Fruit fly (Drosophila melanogaster) whole organism, embryonic: ENCODE measurements around the gene CG7728.
A peak's percentile ranks its signal among the peaks of the same experiment; 100 is the strongest.

Experiments used
- BEAF-32 ChIP-seq: fragments of 200-800 bp; sonication (Bioruptor generic); optimal IDR thresholded peaks from 3 replicates; lab custom pipeline; 2017; ENCODE audit warnings: missing biosample characterization, missing genetic modification characterization, mild to moderate bottlenecking, moderate library complexity, missing genetic modification reagents
- CG11695 ChIP-seq: fragments of 200-800 bp; sonication (Bioruptor generic); IDR thresholded peaks from 3 replicates; pipeline ENCODE4 v1.3.6; 2022; ENCODE audit warnings: missing biosample characterization, missing genetic modification characterization
- CG12659 ChIP-seq: fragments of 200-800 bp; sonication (Bioruptor generic); optimal IDR thresholded peaks from 3 replicates; lab custom pipeline; 2017; ENCODE audit warnings: mild to moderate bottlenecking, missing biosample characterization, missing genetic modification reagents, missing genetic modification characterization
- CG13123 ChIP-seq: fragments of 200-800 bp; sonication (Bioruptor generic); optimal IDR thresholded peaks from 2 replicates; lab custom pipeline; 2016; ENCODE audit warnings: missing biosample characterization, missing genetic modification characterization
- CG13287 ChIP-seq: fragments of 200-800 bp; sonication (Bioruptor generic); IDR thresholded peaks from 2 replicates; pipeline ENCODE4 v1.3.6; 2022; ENCODE audit warnings: missing biosample characterization, missing genetic modification characterization; ENCODE audit not compliant: partially characterized antibody
- CG13894 ChIP-seq: fragments of 200-800 bp; sonication (Bioruptor generic); optimal IDR thresholded peaks from 3 replicates; lab custom pipeline; 2018; ENCODE audit warnings: missing biosample characterization, mild to moderate bottlenecking, missing genetic modification characterization, moderate library complexity
- CG14860 ChIP-seq: fragments of 200-800 bp; sonication (Bioruptor generic); IDR thresholded peaks from 3 replicates; pipeline ENCODE4 v1.3.6; 2022; ENCODE audit warnings: missing biosample characterization, missing genetic modification characterization; ENCODE audit not compliant: partially characterized antibody
- CG1529 ChIP-seq: fragments of 200-800 bp; sonication (Bioruptor generic); optimal IDR thresholded peaks from 3 replicates; lab custom pipeline; 2018; ENCODE audit warnings: missing biosample characterization, missing genetic modification characterization
- CG18476 ChIP-seq: fragments of 200-800 bp; sonication (Bioruptor generic); optimal IDR thresholded peaks from 2 replicates; lab custom pipeline; 2016; ENCODE audit warnings: missing biosample characterization, mild to moderate bottlenecking, missing genetic modification characterization
- CG2116 ChIP-seq: fragments of 200-800 bp; sonication (Bioruptor generic); optimal IDR thresholded peaks from 3 replicates; lab custom pipeline; 2018; ENCODE audit warnings: missing biosample characterization, mild to moderate bottlenecking, missing genetic modification characterization
- CG30431 ChIP-seq: fragments of 200-800 bp; sonication (Bioruptor generic); optimal IDR thresholded peaks from 2 replicates; lab custom pipeline; 2017; ENCODE audit warnings: missing biosample characterization, missing genetic modification characterization
- CG33557 ChIP-seq: fragments of 200-800 bp; sonication (Bioruptor generic); optimal IDR thresholded peaks from 2 replicates; lab custom pipeline; 2019; ENCODE audit warnings: missing biosample characterization, mild to moderate bottlenecking, missing genetic modification characterization, moderate library complexity
- CG34224 ChIP-seq: fragments of 200-800 bp; sonication (Bioruptor generic); IDR thresholded peaks from 3 replicates; pipeline ENCODE4 v1.3.6; 2022; ENCODE audit warnings: missing biosample characterization, missing genetic modification characterization; ENCODE audit not compliant: partially characterized antibody
- CG4328 ChIP-seq: fragments of 200-800 bp; sonication (Bioruptor generic); optimal IDR thresholded peaks from 3 replicates; lab custom pipeline; 2017; ENCODE audit warnings: missing biosample characterization, missing genetic modification reagents, missing genetic modification characterization
- CG6254 ChIP-seq: fragments of 200-800 bp; sonication (Bioruptor generic); optimal IDR thresholded peaks from 3 replicates; lab custom pipeline; 2017; ENCODE audit warnings: mild to moderate bottlenecking, missing biosample characterization, missing genetic modification reagents, missing genetic modification characterization
- CG7963 ChIP-seq: fragments of 200-800 bp; sonication (Bioruptor generic); IDR thresholded peaks from 3 replicates; pipeline ENCODE4 v1.3.6; 2022; ENCODE audit warnings: missing biosample characterization, missing genetic modification characterization; ENCODE audit not compliant: partially characterized antibody
- Dp ChIP-seq: fragments of 200-800 bp; sonication (Bioruptor generic); optimal IDR thresholded peaks from 2 replicates; lab custom pipeline; 2018; ENCODE audit warnings: missing biosample characterization, mild to moderate bottlenecking, missing genetic modification characterization, moderate library complexity
- Ets97D ChIP-seq: fragments of 200-800 bp; sonication (Bioruptor generic); optimal IDR thresholded peaks from 3 replicates; lab custom pipeline; 2016; ENCODE audit warnings: missing biosample characterization, missing genetic modification characterization
- HLH4C ChIP-seq: fragments of 200-800 bp; sonication (Bioruptor generic); IDR thresholded peaks from 3 replicates; pipeline ENCODE4 v1.3.6; 2022; ENCODE audit warnings: missing biosample characterization, missing genetic modification characterization; ENCODE audit not compliant: partially characterized antibody
- HmgZ ChIP-seq: fragments of 200-800 bp; sonication (Bioruptor generic); optimal IDR thresholded peaks from 2 replicates; lab custom pipeline; 2018; ENCODE audit warnings: missing biosample characterization, mild to moderate bottlenecking, missing genetic modification characterization
- Lim3 ChIP-seq: fragments of 200-800 bp; sonication (Bioruptor generic); IDR thresholded peaks from 2 replicates; pipeline ENCODE4 v1.3.6; 2022; ENCODE audit warnings: missing biosample characterization, missing genetic modification characterization
- MBD-R2 ChIP-seq: fragments of 200-800 bp; sonication (Bioruptor generic); IDR thresholded peaks from 2 replicates; pipeline ENCODE4 v1.3.6; 2022; ENCODE audit warnings: missing biosample characterization, missing genetic modification characterization
- Mes4 ChIP-seq: fragments of 200-800 bp; sonication (Bioruptor generic); optimal IDR thresholded peaks from 2 replicates; lab custom pipeline; 2016; ENCODE audit warnings: missing biosample characterization, missing genetic modification characterization
- Sry-δ ChIP-seq: fragments of 200-800 bp; sonication (Bioruptor generic); optimal IDR thresholded peaks from 2 replicates; lab custom pipeline; 2016; ENCODE audit warnings: missing biosample characterization, missing genetic modification characterization
- Tbp ChIP-seq: fragments of >200 bp; optimal IDR thresholded peaks from 2 replicates; lab custom pipeline; 2018; ENCODE audit warnings: missing biosample characterization, missing genetic modification characterization
- YL-1 ChIP-seq: fragments of 200-800 bp; sonication (Bioruptor generic); optimal IDR thresholded peaks from 3 replicates; lab custom pipeline; 2017; ENCODE audit warnings: missing biosample characterization, mild to moderate bottlenecking, missing genetic modification characterization
- amos ChIP-seq: fragments of 200-800 bp; sonication (Bioruptor generic); IDR thresholded peaks from 2 replicates; pipeline ENCODE4 v1.3.6; 2022; ENCODE audit warnings: missing biosample characterization, missing genetic modification characterization; ENCODE audit not compliant: partially characterized antibody
- aop ChIP-seq: fragments of 200-800 bp; sonication (Bioruptor generic); IDR thresholded peaks from 2 replicates; pipeline ENCODE4 v1.3.6; 2022; ENCODE audit warnings: missing biosample characterization, missing genetic modification characterization
- ash1 ChIP-seq: fragments of 200-800 bp; sonication (Bioruptor generic); optimal IDR thresholded peaks from 2 replicates; lab custom pipeline; 2018; ENCODE audit warnings: missing biosample characterization, mild to moderate bottlenecking, missing genetic modification characterization
- ato ChIP-seq: fragments of 200-800 bp; sonication (Bioruptor generic); IDR thresholded peaks from 2 replicates; pipeline ENCODE4 v1.3.6; 2022; ENCODE audit warnings: missing biosample characterization, missing genetic modification characterization; ENCODE audit not compliant: partially characterized antibody
- bigmax ChIP-seq: fragments of 200-800 bp; sonication (Bioruptor generic); optimal IDR thresholded peaks from 2 replicates; lab custom pipeline; 2018; ENCODE audit warnings: missing biosample characterization, mild to moderate bottlenecking, missing genetic modification characterization
- dm ChIP-seq: fragments of 200-800 bp; sonication (Bioruptor generic); optimal IDR thresholded peaks from 3 replicates; lab custom pipeline; 2016; ENCODE audit warnings: missing biosample characterization, missing genetic modification characterization
- kah ChIP-seq: fragments of 200-800 bp; sonication (Bioruptor generic); optimal IDR thresholded peaks from 2 replicates; lab custom pipeline; 2018; ENCODE audit warnings: missing biosample characterization, mild to moderate bottlenecking, missing genetic modification characterization
- knrl ChIP-seq: fragments of 200-800 bp; sonication (Bioruptor generic); IDR thresholded peaks from 3 replicates; pipeline ENCODE4 v1.3.6; 2022; ENCODE audit warnings: missing biosample characterization, missing genetic modification characterization; ENCODE audit not compliant: partially characterized antibody
- mld ChIP-seq: fragments of 200-800 bp; sonication (Bioruptor generic); IDR thresholded peaks from 3 replicates; pipeline ENCODE4 v1.3.6; 2022; ENCODE audit warnings: missing biosample characterization, missing genetic modification characterization; ENCODE audit not compliant: partially characterized antibody
- nerfin-1 ChIP-seq: fragments of 200-800 bp; sonication (Bioruptor generic); optimal IDR thresholded peaks from 3 replicates; lab custom pipeline; 2019; ENCODE audit warnings: missing biosample characterization, mild to moderate bottlenecking, missing genetic modification characterization, moderate library complexity
- nerfin-2 ChIP-seq: fragments of 200-800 bp; sonication (Bioruptor generic); IDR thresholded peaks from 2 replicates; pipeline ENCODE4 v1.3.6; 2022; ENCODE audit warnings: missing biosample characterization, missing genetic modification characterization; ENCODE audit not compliant: partially characterized antibody
- pzg ChIP-seq: fragments of 200-800 bp; sonication (Bioruptor generic); optimal IDR thresholded peaks from 3 replicates; lab custom pipeline; 2018; ENCODE audit warnings: missing biosample characterization, mild to moderate bottlenecking, missing genetic modification characterization, moderate library complexity
- repo ChIP-seq: fragments of 200-800 bp; sonication (Bioruptor generic); optimal IDR thresholded peaks from 2 replicates; lab custom pipeline; 2016; ENCODE audit warnings: missing biosample characterization, missing genetic modification characterization
- schlank ChIP-seq: fragments of 200-800 bp; sonication (Bioruptor generic); optimal IDR thresholded peaks from 2 replicates; lab custom pipeline; 2018; ENCODE audit warnings: missing biosample characterization, mild to moderate bottlenecking, missing genetic modification characterization
- sens-2 ChIP-seq: fragments of 200-800 bp; sonication (Bioruptor generic); IDR thresholded peaks from 2 replicates; pipeline ENCODE4 v1.3.6; 2022; ENCODE audit warnings: missing biosample characterization, missing genetic modification characterization
- sim ChIP-seq: fragments of 200-800 bp; sonication (Bioruptor generic); IDR thresholded peaks from 2 replicates; pipeline ENCODE4 v1.3.6; 2022; ENCODE audit warnings: missing biosample characterization, missing genetic modification characterization
- sna ChIP-seq: fragments of 200-800 bp; sonication (Bioruptor generic); IDR thresholded peaks from 2 replicates; pipeline ENCODE4 v1.3.6; 2022; ENCODE audit warnings: missing biosample characterization, missing genetic modification characterization; ENCODE audit not compliant: partially characterized antibody
- ssp ChIP-seq: fragments of 200-800 bp; sonication (Bioruptor generic); IDR thresholded peaks from 2 replicates; pipeline ENCODE4 v1.3.6; 2022; ENCODE audit warnings: missing biosample characterization, missing genetic modification characterization
- stc ChIP-seq: fragments of 200-800 bp; sonication (Bioruptor generic); IDR thresholded peaks from 2 replicates; pipeline ENCODE4 v1.3.6; 2022; ENCODE audit warnings: missing biosample characterization, missing genetic modification characterization
- sug ChIP-seq: fragments of 200-800 bp; optimal IDR thresholded peaks from 2 replicates; lab custom pipeline; 2019; ENCODE audit warnings: missing biosample characterization, mild to moderate bottlenecking, missing genetic modification characterization, moderate library complexity
- tin ChIP-seq: fragments of 200-800 bp; sonication (Bioruptor generic); optimal IDR thresholded peaks from 3 replicates; lab custom pipeline; 2016; ENCODE audit warnings: missing biosample characterization, missing genetic modification characterization
- yki ChIP-seq: fragments of >200 bp; optimal IDR thresholded peaks from 3 replicates; lab custom pipeline; 2018
- zen2 ChIP-seq: fragments of 200-800 bp; sonication (Bioruptor generic); IDR thresholded peaks from 3 replicates; pipeline ENCODE4 v1.3.6; 2022; ENCODE audit warnings: missing biosample characterization, missing genetic modification characterization; ENCODE audit not compliant: partially characterized antibody

Gene CG7728

DNA sequence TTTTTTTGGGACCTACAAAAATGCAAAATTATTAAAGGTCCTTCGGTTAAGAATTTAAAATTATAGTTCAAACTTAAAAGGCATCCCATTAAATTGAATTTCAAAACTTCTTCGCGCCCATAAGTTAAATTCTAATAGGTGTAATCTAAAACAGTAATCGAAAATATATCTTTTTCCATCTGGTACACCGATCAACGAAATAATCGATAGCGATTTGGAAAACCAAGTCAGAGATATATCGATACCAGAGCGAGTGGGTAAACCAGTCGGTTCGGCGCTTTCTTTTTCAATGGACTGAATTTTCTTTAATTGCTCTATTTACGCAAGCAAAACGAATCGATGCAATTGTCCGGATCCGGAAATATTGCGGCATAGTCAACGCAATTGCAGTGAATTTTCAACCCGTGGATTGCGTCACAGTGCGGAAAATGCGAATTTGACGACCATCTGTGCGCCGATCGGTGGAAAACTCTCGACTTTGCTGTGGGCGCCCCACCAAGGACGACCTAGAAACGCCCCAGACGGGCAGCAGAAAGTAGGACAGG is 7.8 kb downstream of the CG7728 start, which contains the start of gene Fit2 (continued):
- TF ChIP-seq YL-1 (GFP tag; lab: Kevin White, UChicago): peak; percentile 66
- no peak for TF ChIP-seq CG30431 (GFP tag; lab: Kevin White, UChicago)
- TF ChIP-seq sug (tag; lab: Kevin White, UChicago): no peak
- no peak for TF ChIP-seq dm (GFP tag; lab: Kevin White, UChicago)
- TF ChIP-seq CG18476 (GFP tag; lab: Kevin White, UChicago): no peak
- TF ChIP-seq sens-2: no peak
- TF ChIP-seq tin: no peak
- TF ChIP-seq CG6254: no peak
- peak; percentile 7 for TF ChIP-seq Ets97D (GFP tag; lab: Kevin White, UChicago)
- TF ChIP-seq yki (lab: Kevin White, UChicago): no peak
- TF ChIP-seq HmgZ (tag; lab: Kevin White, UChicago): peak; percentile 37
- TF ChIP-seq ssp (GFP tag; lab: Robert Waterston, UW): no peak
- TF ChIP-seq kah (GFP tag; lab: Kevin White, UChicago): no peak
- TF ChIP-seq Lim3 (GFP tag; lab: Robert Waterston, UW): no peak
- TF ChIP-seq Tbp (GFP tag; lab: Kevin White, UChicago): no peak
- TF ChIP-seq stc (GFP tag; lab: Robert Waterston, UW): no peak
- TF ChIP-seq CG1529 (GFP tag; lab: Kevin White, UChicago): no peak
- TF ChIP-seq CG4328: no peak
- TF ChIP-seq MBD-R2 (GFP tag; lab: Robert Waterston, UW): peak; percentile 59
- no peak for TF ChIP-seq nerfin-1 (tag; lab: Kevin White, UChicago)
- no peak for TF ChIP-seq repo (GFP tag; lab: Kevin White, UChicago)
- TF ChIP-seq CG13123 (GFP tag; lab: Kevin White, UChicago): no peak
- TF ChIP-seq schlank: no peak
- TF ChIP-seq sim (GFP tag; lab: Robert Waterston, UW): no peak
- TF ChIP-seq aop (GFP tag; lab: Robert Waterston, UW): no peak
- TF ChIP-seq CG12659 (GFP tag; lab: Kevin White, UChicago): peak; percentile 9

- TF ChIP-seq amos (peak; percentile 47; the same call in 1 of the 2 replicates), CG33557 (GFP tag; lab: Kevin White, UChicago) (no peak), mld (GFP tag; lab: Robert Waterston, UW) (peak; percentile 64; the same call in 2 of the 3 replicates), HLH4C (peak; percentile 75), CG13287 (GFP tag; lab: Robert Waterston, UW) (peak; percentile 76), CG7963 (GFP tag; lab: Robert Waterston, UW) (peak; percentile 48; the same call in 1 of the 3 replicates), bigmax (GFP tag; lab: Kevin White, UChicago) (no peak), repo (GFP tag; lab: Kevin White, UChicago) (no peak), ato (GFP tag; lab: Robert Waterston, UW) (peak; percentile 16; the same call in 1 of the 2 replicates), ash1 (GFP tag; lab: Kevin White, UChicago) (no peak), CG13894 (tag; lab: Kevin White, UChicago) (no peak), CG14860 (GFP tag; lab: Robert Waterston, UW) (peak; percentile 55; the same call in 2 of the 3 replicates), sna (GFP tag; lab: Robert Waterston, UW) (0 out of 2 replicates have a peak, but pooled peaks have one; percentile 50), pzg (GFP tag; lab: Kevin White, UChicago) (peak; percentile 2), CG2116 (peak; percentile 29), Dp (GFP tag; lab: Kevin White, UChicago) (peak; percentile 81), BEAF-32 (peak; percentile 38), CG34224 (GFP tag; lab: Robert Waterston, UW) (peak; percentile 72), CG11695 (GFP tag; lab: Robert Waterston, UW) (no peak), zen2 (GFP tag; lab: Robert Waterston, UW) (peak; percentile 79), Mes4 (GFP tag; lab: Kevin White, UChicago) (no peak), knrl (GFP tag; lab: Robert Waterston, UW) (peak; percentile 18; the same call in 1 of the 3 replicates), Sry-δ (GFP tag; lab: Kevin White, UChicago) (peak; percentile 6), nerfin-2 (GFP tag; lab: Robert Waterston, UW) (peak; percentile 63; the same call in 1 of the 2 replicates)
Measured at dm6 chr3L:17027310-17027709, 11.0 kb downstream of the CG7728 start, which contains the start of gene CG7730. Gene CG7730 (plus strand): TSS chr3L:17027515.
